Worm (Caenorhabditis elegans): ENCODE measurements around the gene F26F2.7.

- no peak for TF ChIP-seq ama-1 (optimal IDR thresholded peaks at IDR 0.05)
- TF ChIP-seq nhr-11 (tag; optimal IDR thresholded peaks at IDR 0.05): no peak
- TF ChIP-seq egl-27 (tag; optimal IDR thresholded peaks at IDR 0.05): no peak
- no peak for TF ChIP-seq lin-39 (tag; optimal IDR thresholded peaks at IDR 0.05)
- TF ChIP-seq nhr-237 (tag; optimal IDR thresholded peaks at IDR 0.05): no peak
- TF ChIP-seq mxl-2 (GFP tag; conservative IDR thresholded peaks at IDR 0.05): no peak
- TF ChIP-seq pqm-1 (tag; optimal IDR thresholded peaks at IDR 0.05): no peak
- TF ChIP-seq R02D3.7 (tag; optimal IDR thresholded peaks at IDR 0.05): no peak
- no peak for TF ChIP-seq sdz-12 (GFP tag; optimal IDR thresholded peaks at IDR 0.05)
- no peak for TF ChIP-seq pha-4 (GFP tag; IDR thresholded peaks at IDR 0.05)
- TF ChIP-seq pha-4 (tag; optimal IDR thresholded peaks at IDR 0.05): no peak
- no peak for TF ChIP-seq lin-13 (GFP tag; optimal IDR thresholded peaks at IDR 0.05)
- no peak for TF ChIP-seq zip-11 (GFP tag; IDR thresholded peaks at IDR 0.05)
- no peak for TF ChIP-seq hlh-11 (tag; optimal IDR thresholded peaks at IDR 0.05)
- no peak for TF ChIP-seq snpc-4 (tag; optimal IDR thresholded peaks at IDR 0.05)
Observed at ce11 chrV:20566454-20566853, 14.3 kb upstream of the F26F2.7 start, which contains the start of gene F26F2.3.
